Fruit fly (Drosophila melanogaster) whole organism, embryonic: ENCODE results near the gene Abca3.
A peak's percentile ranks its signal among the peaks of the same experiment; 100 is the strongest.

Experiments
- Blimp-1 ChIP-seq: fragments of 200-800 bp; sonication (Bioruptor generic); optimal IDR thresholded peaks from 3 replicates; lab custom pipeline; 2018; ENCODE audit warnings: missing biosample characterization, missing genetic modification characterization, mild to moderate bottlenecking, moderate library complexity, missing genetic modification reagents
- CG17361 ChIP-seq: fragments of 200-800 bp; sonication (Bioruptor generic); IDR thresholded peaks from 3 replicates; pipeline ENCODE4 v1.3.6; 2022; ENCODE audit warnings: missing biosample characterization, missing genetic modification characterization
- CG3407 ChIP-seq: fragments of 200-800 bp; sonication (Bioruptor generic); optimal IDR thresholded peaks from 2 replicates; lab custom pipeline; 2018; ENCODE audit warnings: missing biosample characterization, mild to moderate bottlenecking, missing genetic modification characterization
- CG7963 ChIP-seq: fragments of 200-800 bp; sonication (Bioruptor generic); IDR thresholded peaks from 3 replicates; pipeline ENCODE4 v1.3.6; 2022; ENCODE audit warnings: missing biosample characterization, missing genetic modification characterization; ENCODE audit not compliant: partially characterized antibody
- CrebB ChIP-seq: fragments of 200-800 bp; sonication (Bioruptor generic); optimal IDR thresholded peaks from 3 replicates; lab custom pipeline; 2018; ENCODE audit warnings: missing biosample characterization, mild to moderate bottlenecking, missing genetic modification characterization
- dan ChIP-seq: fragments of 200-800 bp; sonication (Bioruptor generic); IDR thresholded peaks from 2 replicates; pipeline ENCODE4 v1.3.6; 2022; ENCODE audit warnings: missing biosample characterization, missing genetic modification characterization
- fd102C ChIP-seq: fragments of 200-800 bp; sonication (Bioruptor generic); optimal IDR thresholded peaks from 2 replicates; lab custom pipeline; 2018; ENCODE audit warnings: missing biosample characterization, mild to moderate bottlenecking, missing genetic modification characterization, moderate library complexity
- onecut ChIP-seq: fragments of 200-800 bp; sonication (Bioruptor generic); IDR thresholded peaks from 2 replicates; pipeline ENCODE4 v1.3.6; 2022; ENCODE audit warnings: missing biosample characterization, missing genetic modification characterization
- ttk ChIP-seq: fragments of 200-800 bp; sonication (Bioruptor generic); IDR thresholded peaks from 2 replicates; pipeline ENCODE4 v2.1.2; 2022; ENCODE audit warnings: missing biosample characterization, missing genetic modification characterization
- vvl ChIP-seq: fragments of 200-800 bp; sonication (Bioruptor generic); IDR thresholded peaks from 2 replicates; pipeline ENCODE4 v1.3.6; 2022; ENCODE audit warnings: missing biosample characterization, missing genetic modification characterization

- TF ChIP-seq ttk (GFP tag; lab: Robert Waterston, UW) (peak; percentile 88), fd102C (GFP tag; lab: Kevin White, UChicago) (no peak), CG17361 (GFP tag; lab: Robert Waterston, UW) (peak; percentile 80), CrebB (tag; lab: Kevin White, UChicago) (peak; percentile 40), CG7963 (GFP tag; lab: Robert Waterston, UW) (no peak), dan (peak; percentile 52; the same call in 1 of the 2 replicates), onecut (peak; percentile 43), Blimp-1 (GFP tag; lab: Kevin White, UChicago) (peak; percentile 60), CG3407 (GFP tag; lab: Kevin White, UChicago) (peak; percentile 66), vvl (peak; percentile 92)
Measured at dm6 chrX:21339476-21339931, 33.0 kb upstream of the Abca3 start, which contains the start of the genes tty and fliI.
